Fruit fly (Drosophila melanogaster) whole organism: ENCODE measurements around the gene CG6414.
"Not testable (repeated sequence)": the region's sequence is repeated elsewhere in the genome, so short reads cannot be mapped to it uniquely, and the experiment has no call there.

Source experiments
- CG8478 ChIP-seq: fragments of >200 bp; optimal IDR thresholded peaks from 2 replicates; lab custom pipeline; 2018; ENCODE audit warnings: inconsistent platforms
- Dll ChIP-seq: fragments of >200 bp; optimal IDR thresholded peaks from 2 replicates; lab custom pipeline; 2017
- EcR ChIP-seq, 2 experiments: fragments of >200 bp; optimal IDR thresholded peaks; 2 replicates each; lab custom pipeline; 2017; ENCODE audit warnings: missing biosample characterization in 2 of 2, missing genetic modification characterization in 2 of 2, missing genetic modification reagents in 2 of 2
- pan ChIP-seq: fragments of >200 bp; optimal IDR thresholded peaks from 2 replicates; lab custom pipeline; 2017
- psq ChIP-seq: fragments of >200 bp; optimal IDR thresholded peaks from 2 replicates; lab custom pipeline; 2017
- usp ChIP-seq: fragments of >200 bp; optimal IDR thresholded peaks from 2 replicates; lab custom pipeline; 2017; ENCODE audit warnings: missing biosample characterization, missing genetic modification characterization, mixed read lengths

Gene CG6414

DNA sequence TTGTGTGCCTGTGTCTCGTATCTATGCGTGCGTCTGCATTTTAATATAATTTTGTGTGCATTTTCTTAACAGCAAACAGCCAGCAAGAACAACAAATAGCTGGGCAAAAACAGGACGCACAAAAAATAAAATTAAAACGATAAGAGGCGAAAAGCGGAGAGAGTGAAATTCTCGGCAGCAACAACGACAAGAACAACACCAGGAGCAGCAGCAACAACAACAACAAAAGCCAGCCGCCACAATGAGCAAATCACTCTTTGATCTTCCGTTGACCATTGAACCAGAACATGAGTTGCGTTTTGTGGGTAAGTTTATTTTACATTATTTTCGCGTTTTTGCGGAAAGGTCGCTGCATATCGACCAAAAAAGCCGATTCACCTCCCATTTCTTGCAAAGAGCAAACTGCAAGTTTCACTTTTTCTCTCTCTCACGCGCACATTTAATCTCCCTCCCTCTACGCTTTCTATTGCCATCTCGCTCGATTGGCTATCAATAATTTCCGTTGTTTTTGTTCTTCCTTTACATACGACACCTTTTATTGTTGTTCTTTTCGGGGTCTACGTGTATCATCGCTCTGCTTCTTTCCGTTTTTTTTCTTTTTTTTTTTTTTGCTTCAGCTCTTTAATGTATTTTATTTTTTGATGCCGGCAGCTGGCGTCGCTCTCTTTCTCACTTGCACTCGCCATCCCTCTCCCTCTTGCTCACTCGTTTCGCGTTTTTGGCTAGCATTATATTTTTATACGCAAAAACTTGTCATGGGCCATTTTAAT lies 21.6 kb downstream of the CG6414 start:
- no peak for TF ChIP-seq pan (lab: Kevin White, UChicago)
- no peak for TF ChIP-seq usp
- TF ChIP-seq EcR (GFP tag; optimal IDR thresholded peaks at IDR 0.05; lab: Kevin White, UChicago) = no peak
- no peak for TF ChIP-seq Dll (lab: Kevin White, UChicago)
- TF ChIP-seq psq = no peak
- no peak for TF ChIP-seq CG8478 (lab: Kevin White, UChicago)

DNA sequence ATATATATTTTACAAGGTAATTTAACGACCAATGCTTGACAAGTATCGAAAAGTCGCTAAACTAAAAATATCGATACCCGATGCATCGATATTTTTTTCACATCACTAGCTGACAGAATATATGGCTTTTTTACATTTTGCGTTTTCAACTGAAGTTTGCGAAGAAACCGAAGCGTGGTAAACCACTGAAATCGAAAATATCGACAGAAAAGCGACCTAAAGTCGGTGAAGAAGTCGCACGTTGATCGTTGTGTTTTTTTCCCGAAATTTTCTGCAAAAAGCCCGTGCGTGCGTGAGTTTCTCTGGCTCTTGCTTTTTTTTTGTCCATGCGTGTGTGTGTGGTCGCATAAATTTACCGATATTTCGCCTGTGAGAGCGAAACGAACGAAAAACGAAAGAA lies 22.3 kb downstream of the CG6414 start, which contains the start of gene Vap33:
Vap33 (plus strand) TSS at position 87 of the 400 bp plus-strand sequence.
- TF ChIP-seq usp (no peak), psq (no peak), pan (lab: Kevin White, UChicago) (no peak), Dll (lab: Kevin White, UChicago) (no peak), CG8478 (lab: Kevin White, UChicago) (no peak), EcR (GFP tag; optimal IDR thresholded peaks at IDR 0.05; lab: Kevin White, UChicago) (no peak)

DNA sequence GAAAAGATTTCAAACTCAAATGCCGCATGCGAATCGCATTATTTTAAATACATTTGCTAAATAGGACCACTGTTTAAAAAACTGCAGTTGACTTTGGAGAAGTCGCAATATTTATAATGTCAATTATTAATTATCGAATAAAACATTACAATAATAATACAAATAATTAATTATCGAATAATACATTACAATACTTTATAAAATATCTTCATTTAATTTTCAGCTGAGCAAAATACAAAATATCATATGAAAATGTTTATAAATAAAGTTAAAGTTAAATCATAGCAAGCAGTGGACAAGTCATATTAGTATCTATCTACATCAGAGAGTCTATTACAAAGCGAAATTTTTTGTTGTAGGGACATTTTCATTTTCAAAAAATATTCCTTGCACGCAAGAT lies 26.4 kb downstream of the CG6414 start, which contains the start of gene Gem4c:
Gem4c (plus strand) TSS at position 301 of the 400 bp plus-strand sequence.
- not testable (repeated sequence) for TF ChIP-seq pan (lab: Kevin White, UChicago); Dll (lab: Kevin White, UChicago); psq

DNA sequence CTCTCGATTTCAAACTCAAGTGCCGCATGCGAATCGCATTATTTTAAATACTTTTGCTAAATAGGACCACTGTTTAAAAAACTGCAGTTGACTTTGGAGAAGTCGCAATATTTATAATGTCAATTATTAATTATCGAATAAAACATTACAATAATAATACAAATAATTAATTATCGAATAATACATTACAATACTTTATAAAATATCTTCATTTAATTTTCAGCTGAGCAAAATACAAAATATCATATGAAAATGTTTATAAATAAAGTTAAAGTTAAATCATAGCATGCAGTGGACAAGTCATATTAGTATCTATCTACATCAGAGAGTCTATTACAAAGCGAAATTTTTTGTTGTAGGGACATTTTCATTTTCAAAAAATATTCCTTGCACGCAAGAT lies 30.6 kb downstream of the CG6414 start, which contains the start of gene Gem4b:
Gem4b (plus strand) TSS at position 301 of the 400 bp plus-strand sequence.
- TF ChIP-seq EcR (GFP tag; optimal IDR thresholded peaks at IDR 0.05; lab: Kevin White, UChicago); CG8478 (lab: Kevin White, UChicago); usp: not testable (repeated sequence)

dm6 chrX:3936174-3936573 lies 35.0 kb downstream of the CG6414 start, which contains the start of the genes CG2938 and Glos:
Gene CG2938, minus strand, starts transcription at chrX:3936469.
Gene Glos, plus strand, starts transcription at chrX:3936517.
- no peak for TF ChIP-seq psq
- no peak for TF ChIP-seq EcR (GFP tag; optimal IDR thresholded peaks at IDR 0.05; lab: Kevin White, UChicago)
- TF ChIP-seq Dll (lab: Kevin White, UChicago) = no peak
- no peak for TF ChIP-seq pan (lab: Kevin White, UChicago)
- no peak for TF ChIP-seq usp
- no peak for TF ChIP-seq CG8478 (lab: Kevin White, UChicago)

- no peak for TF ChIP-seq psq
- TF ChIP-seq EcR (GFP tag; optimal IDR thresholded peaks at IDR 0.05; lab: Kevin White, UChicago) = no peak
- TF ChIP-seq pan (lab: Kevin White, UChicago) = no peak
- TF ChIP-seq Dll (lab: Kevin White, UChicago) = no peak
- no peak for TF ChIP-seq CG8478 (lab: Kevin White, UChicago)
- no peak for TF ChIP-seq usp
Observed at dm6 chrX:3931669-3932068, 39.5 kb downstream of the CG6414 start.

DNA sequence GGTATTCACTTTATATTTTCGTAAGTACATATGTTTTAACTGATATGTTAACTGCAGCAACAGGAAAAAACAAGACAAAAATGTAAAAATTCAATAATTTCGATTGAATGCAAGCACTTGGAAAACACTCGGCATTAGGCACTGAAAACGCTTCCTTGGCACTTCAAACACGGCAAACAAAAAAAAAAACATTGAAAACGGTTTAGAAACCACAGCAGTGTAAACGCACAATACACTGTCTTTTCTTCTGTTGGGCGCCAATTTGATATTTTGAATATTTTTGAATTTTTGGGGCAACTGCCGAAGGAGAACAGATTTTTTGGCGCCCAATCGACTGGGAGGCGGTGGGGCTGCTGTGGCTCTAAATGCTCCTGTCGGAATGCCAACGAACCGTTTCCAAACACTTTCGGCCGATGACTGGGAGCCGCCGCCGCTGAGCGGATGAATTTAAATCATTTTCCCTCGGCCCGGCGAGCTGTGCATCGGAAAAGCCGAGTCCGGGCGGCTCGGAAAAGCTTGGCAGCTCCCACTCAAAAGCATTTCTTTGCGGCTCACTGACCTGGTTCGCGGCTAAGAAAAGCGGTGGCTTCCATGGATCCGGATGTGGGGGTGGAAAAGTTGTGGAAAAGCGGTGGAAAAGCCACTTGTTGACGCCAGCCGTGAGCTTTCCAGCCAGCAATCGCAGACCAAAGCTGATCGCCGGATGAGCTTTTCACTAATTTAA lies 40.5 kb downstream of the CG6414 start, which contains the start of gene CG42541:
CG42541 (minus strand) TSS at position 51 of the 724 bp plus-strand sequence.
- no peak for TF ChIP-seq psq
- no peak for TF ChIP-seq pan (lab: Kevin White, UChicago)
- TF ChIP-seq EcR (GFP tag; optimal IDR thresholded peaks at IDR 0.05; lab: Kevin White, UChicago) = no peak
- TF ChIP-seq usp = no peak
- TF ChIP-seq CG8478 (lab: Kevin White, UChicago) = no peak

dm6 chrX:3928520-3928919 lies 42.6 kb downstream of the CG6414 start:
- TF ChIP-seq usp (no peak), psq (no peak), Dll (lab: Kevin White, UChicago) (no peak), EcR (GFP tag; optimal IDR thresholded peaks at IDR 0.05; lab: Kevin White, UChicago) (no peak), CG8478 (lab: Kevin White, UChicago) (no peak), pan (lab: Kevin White, UChicago) (no peak)
